Fruit fly (Drosophila melanogaster): ENCODE data around the gene CG31278.

Gene CG31278

dm6 chr3R:10708169-10708568 lies at the start of gene CG31278:
TSS of gene CG31278 (minus strand) at chr3R:10708340.
- TF ChIP-seq CG17801 (GFP tag; optimal IDR thresholded peaks at IDR 0.05; ENCODE audit: partially characterized antibody) = no peak

DNA sequence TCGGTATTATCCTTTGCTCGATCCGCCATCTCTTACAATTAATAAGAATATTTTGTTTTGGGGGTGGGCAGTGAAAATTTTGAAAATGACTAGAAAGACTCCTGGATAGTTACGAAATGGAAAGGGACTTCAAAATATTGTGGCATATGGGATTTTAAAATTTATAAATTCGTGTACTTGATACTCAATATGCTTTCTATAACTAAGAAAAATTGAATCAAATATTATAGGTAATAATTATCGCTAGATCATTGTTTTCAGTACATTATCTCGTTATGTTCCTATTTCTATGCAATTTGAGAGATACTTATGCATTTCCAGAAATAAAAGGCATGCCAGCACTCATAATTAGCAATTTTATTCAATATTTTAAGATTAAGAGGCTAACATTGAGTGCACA lies 47.4 kb upstream of the CG31278 start, which contains the start of gene CG14691:
CG14691 (minus strand) TSS at position 101 of the 400 bp plus-strand sequence.
- TF ChIP-seq CG17801 (GFP tag; optimal IDR thresholded peaks at IDR 0.05; ENCODE audit: partially characterized antibody) = no peak

dm6 chr3R:10751061-10751460 lies 42.9 kb upstream of the CG31278 start, which contains the start of gene TkR86C:
TSS of gene TkR86C (minus strand) at chr3R:10751228.
- no peak for TF ChIP-seq CG17801 (GFP tag; optimal IDR thresholded peaks at IDR 0.05; ENCODE audit: partially characterized antibody)

DNA sequence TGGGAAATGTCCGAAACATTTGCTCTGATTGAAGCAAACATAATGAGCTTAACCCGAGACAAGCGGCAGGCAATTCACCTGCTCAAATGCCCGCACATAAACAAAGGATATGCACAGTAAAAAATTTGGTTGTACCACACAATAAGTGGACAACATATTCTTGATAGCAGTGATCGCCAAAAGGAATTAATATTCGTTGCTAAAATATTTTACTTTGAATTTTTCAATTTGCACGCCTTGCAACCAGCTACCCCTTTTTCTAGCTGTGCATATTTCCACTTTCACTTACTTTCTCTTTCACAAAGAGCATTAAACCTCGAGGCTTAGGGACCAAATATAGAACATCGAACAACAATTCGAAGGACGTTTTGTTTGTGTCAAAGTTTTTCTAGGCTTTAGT lies 39.5 kb upstream of the CG31278 start:
- no peak for TF ChIP-seq CG17801 (GFP tag; optimal IDR thresholded peaks at IDR 0.05; ENCODE audit: partially characterized antibody)

- no peak for TF ChIP-seq CG17801 (GFP tag; optimal IDR thresholded peaks at IDR 0.05; ENCODE audit: partially characterized antibody)
Observed at dm6 chr3R:10735857-10736256, 27.7 kb upstream of the CG31278 start, which contains the start of gene tomboy20. TSS of gene tomboy20 (minus strand) at chr3R:10735957.

DNA sequence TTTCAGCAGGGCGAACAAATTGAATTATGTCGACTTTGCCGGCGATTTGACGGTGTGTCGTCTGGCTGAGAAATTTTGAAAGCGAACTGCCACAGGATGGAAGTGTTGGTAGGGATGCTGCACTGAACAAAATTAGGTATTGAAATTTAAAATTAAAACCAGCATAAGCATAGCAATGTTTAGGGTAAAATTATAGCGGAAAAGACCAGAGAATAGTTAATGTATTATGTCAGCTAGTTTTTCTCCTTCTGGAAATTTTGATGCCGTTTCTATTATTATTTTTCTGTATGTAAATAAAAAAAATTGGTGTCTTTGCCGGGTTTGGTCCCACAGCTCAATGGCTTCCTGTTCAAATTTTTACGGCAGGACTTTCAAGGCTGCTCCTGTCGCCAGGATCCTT lies 18.6 kb upstream of the CG31278 start:
- no peak for TF ChIP-seq CG17801 (GFP tag; optimal IDR thresholded peaks at IDR 0.05; ENCODE audit: partially characterized antibody)

DNA sequence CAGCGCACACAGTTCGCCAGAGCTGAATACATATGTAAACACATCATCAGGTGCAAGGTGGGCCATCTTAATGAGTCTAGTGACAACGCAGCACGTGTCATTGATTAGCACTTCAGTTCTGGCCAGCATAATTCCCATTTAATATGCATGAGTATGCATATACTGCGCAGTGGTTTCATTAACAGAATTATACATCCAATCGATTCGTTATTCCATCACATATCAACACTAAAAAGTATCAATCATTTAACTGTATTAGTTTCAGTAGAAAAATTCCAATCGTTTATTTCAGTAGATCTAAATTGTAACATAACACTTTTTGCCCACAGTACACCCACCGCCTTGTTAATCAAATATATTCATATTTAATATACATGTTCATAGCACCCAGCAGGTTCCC lies 6.4 kb upstream of the CG31278 start, which contains the start of gene CG4073:
CG4073 (plus strand) TSS at position 301 of the 400 bp plus-strand sequence.
- no peak for TF ChIP-seq CG17801 (GFP tag; optimal IDR thresholded peaks at IDR 0.05; ENCODE audit: partially characterized antibody)

DNA sequence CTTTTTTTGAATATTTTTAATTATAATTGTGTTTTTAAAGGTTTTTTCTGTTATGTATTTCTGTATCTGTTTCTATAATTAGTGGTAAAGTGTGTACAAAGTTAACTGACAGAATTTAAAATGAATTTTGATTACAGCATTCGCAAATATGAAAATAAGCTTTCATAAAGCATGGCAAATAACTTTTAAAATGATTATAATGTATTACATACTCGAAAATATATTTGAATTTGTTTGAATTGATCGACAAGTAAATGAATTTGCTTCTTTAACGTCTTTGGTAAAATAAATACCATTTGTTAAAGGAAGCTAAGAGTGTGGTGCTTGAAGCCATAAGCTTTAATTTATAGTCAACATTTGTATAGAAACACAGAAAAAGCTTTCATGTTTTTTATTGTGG lies 3.0 kb upstream of the CG31278 start, which contains the start of gene CG14689:
CG14689 (minus strand) TSS at position 101 of the 400 bp plus-strand sequence.
- TF ChIP-seq CG17801 (GFP tag; optimal IDR thresholded peaks at IDR 0.05; ENCODE audit: partially characterized antibody) = no peak

DNA sequence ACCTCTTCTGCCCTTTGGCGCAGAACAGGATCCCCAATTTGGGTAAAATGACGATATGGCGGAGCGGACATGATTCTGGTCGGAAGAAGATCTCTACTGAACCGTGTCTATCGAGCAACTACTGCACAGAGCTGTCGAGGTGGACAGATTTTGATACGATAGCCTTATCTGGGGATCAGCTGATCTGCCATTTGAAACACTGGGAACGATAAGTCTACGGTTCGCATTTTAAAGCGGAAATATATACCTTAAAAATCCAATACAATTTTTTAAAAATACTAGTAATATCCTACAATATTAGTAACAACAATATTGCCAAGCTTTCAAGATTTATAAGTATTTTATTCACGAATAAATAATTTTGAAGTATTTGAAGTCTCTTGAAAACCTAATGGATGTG lies 1.1 kb upstream of the CG31278 start, which contains the start of gene CG31373:
CG31373 (minus strand) TSS at position 101 of the 400 bp plus-strand sequence.
- no peak for TF ChIP-seq CG17801 (GFP tag; optimal IDR thresholded peaks at IDR 0.05; ENCODE audit: partially characterized antibody)

- TF ChIP-seq CG17801 (GFP tag; optimal IDR thresholded peaks at IDR 0.05; ENCODE audit: partially characterized antibody) = no peak
Observed at dm6 chr3R:10706763-10707162, 1.4 kb downstream of the CG31278 start, which contains the start of the genes CG31467 and CG14684. TSS of gene CG31467 (minus strand) at chr3R:10706863. TSS of gene CG14684 (plus strand) at chr3R:10706974.

DNA sequence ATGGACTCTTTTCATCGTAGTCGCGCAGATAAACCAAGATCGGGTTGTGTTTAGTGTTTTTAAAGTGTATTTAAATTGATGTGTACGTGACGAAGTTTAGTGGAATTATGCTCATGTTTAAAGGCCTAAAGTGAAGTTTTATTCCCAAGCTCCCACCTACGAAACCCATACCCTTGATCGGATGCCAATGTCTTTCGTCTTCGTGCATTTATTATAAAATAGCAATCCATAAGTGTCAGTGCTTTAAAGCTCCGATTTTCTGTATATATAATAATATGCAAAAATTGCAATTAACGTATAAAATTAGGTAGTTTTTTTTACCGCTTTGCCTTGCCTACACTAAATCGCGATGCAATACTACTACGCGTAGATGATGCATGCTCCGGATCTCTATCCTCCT lies 3.2 kb downstream of the CG31278 start, which contains the start of gene CG31391:
CG31391 (minus strand) TSS at position 101 of the 400 bp plus-strand sequence.
- TF ChIP-seq CG17801 (GFP tag; optimal IDR thresholded peaks at IDR 0.05; ENCODE audit: partially characterized antibody) = no peak

DNA sequence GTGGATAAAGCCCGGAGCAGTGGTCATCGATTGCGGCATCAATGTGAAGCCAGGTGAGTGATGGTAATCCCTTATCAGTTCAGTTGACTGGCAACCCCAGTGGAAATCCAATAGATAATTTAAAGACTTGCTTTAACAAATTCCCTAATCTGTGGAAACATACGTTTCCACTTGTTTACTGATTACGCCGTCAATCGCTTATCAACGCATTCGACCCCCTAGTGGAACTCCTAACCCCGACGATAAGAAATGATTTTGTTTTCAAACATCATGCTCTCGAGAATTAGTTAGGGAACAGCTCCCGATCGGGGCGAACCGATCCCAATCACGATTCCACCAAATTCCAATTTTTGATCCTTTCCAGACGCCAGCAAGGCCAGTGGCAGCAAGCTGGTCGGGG lies 7.5 kb downstream of the CG31278 start:
- TF ChIP-seq CG17801 (GFP tag; optimal IDR thresholded peaks at IDR 0.05; ENCODE audit: partially characterized antibody) = no peak

- TF ChIP-seq CG17801 (GFP tag; optimal IDR thresholded peaks at IDR 0.05; ENCODE audit: partially characterized antibody) = no peak
Observed at dm6 chr3R:10699020-10699951, 8.9 kb downstream of the CG31278 start.

dm6 chr3R:10696371-10696777 lies 11.8 kb downstream of the CG31278 start, which contains the start of the genes pug, CG14683 and CG46459:
TSS of gene pug (plus strand) at chr3R:10696534.
TSS of gene CG14683 (plus strand) at chr3R:10696647.
TSS of gene CG46459 (plus strand) at chr3R:10696647.
- no peak for TF ChIP-seq CG17801 (GFP tag; optimal IDR thresholded peaks at IDR 0.05; ENCODE audit: partially characterized antibody)

- TF ChIP-seq CG17801 (GFP tag; optimal IDR thresholded peaks at IDR 0.05; ENCODE audit: partially characterized antibody) = no peak
Observed at dm6 chr3R:10688835-10689234, 19.3 kb downstream of the CG31278 start.

Data from ovary, adult (tissue).